Fruit fly (Drosophila melanogaster) whole organism, pupa: ENCODE data around the gene Nepl17.

Experiments used
- CG10348 ChIP-seq: fragments of 200-800 bp; sonication (Bioruptor generic); IDR thresholded peaks from 2 replicates; pipeline ENCODE4 v1.3.6; 2022; ENCODE audit warnings: missing biosample characterization, missing genetic modification characterization
- CG12605 ChIP-seq: fragments of 200-800 bp; sonication (Bioruptor generic); IDR thresholded peaks from 2 replicates; pipeline ENCODE4 v1.3.6; 2022; ENCODE audit warnings: missing biosample characterization, missing genetic modification characterization
- CG13204 ChIP-seq: fragments of 200-800 bp; sonication (Bioruptor generic); optimal IDR thresholded peaks from 2 replicates; lab custom pipeline; 2018; ENCODE audit warnings: missing biosample characterization, mild to moderate bottlenecking, missing genetic modification characterization, moderate library complexity
- CG14655 ChIP-seq: fragments of 200-800 bp; sonication (Bioruptor generic); optimal IDR thresholded peaks from 3 replicates; lab custom pipeline; 2017; ENCODE audit warnings: mild to moderate bottlenecking, missing biosample characterization, missing genetic modification reagents, missing genetic modification characterization
- CG15710 ChIP-seq: fragments of 200-800 bp; sonication (Bioruptor generic); optimal IDR thresholded peaks from 2 replicates; lab custom pipeline; 2018; ENCODE audit warnings: missing biosample characterization, mild to moderate bottlenecking, missing genetic modification characterization, moderate library complexity
- CG17806 ChIP-seq: fragments of 200-800 bp; sonication (Bioruptor generic); optimal IDR thresholded peaks from 2 replicates; lab custom pipeline; 2018; ENCODE audit warnings: missing biosample characterization, mild to moderate bottlenecking, missing genetic modification characterization, moderate library complexity
- CG32121 ChIP-seq: fragments of 200-800 bp; sonication (Bioruptor generic); IDR thresholded peaks from 2 replicates; pipeline ENCODE4 v1.3.6; 2022; ENCODE audit warnings: missing biosample characterization, missing genetic modification characterization
- CG34367 ChIP-seq: fragments of 200-800 bp; sonication (Bioruptor generic); optimal IDR thresholded peaks from 2 replicates; lab custom pipeline; 2018; ENCODE audit warnings: missing biosample characterization, mild to moderate bottlenecking, missing genetic modification characterization
- CG4496 ChIP-seq: fragments of 200-800 bp; sonication (Bioruptor generic); IDR thresholded peaks from 3 replicates; pipeline ENCODE4 v1.3.6; 2022; ENCODE audit warnings: missing biosample characterization, missing genetic modification characterization
- CG8159 ChIP-seq: fragments of 200-800 bp; sonication (Bioruptor generic); optimal IDR thresholded peaks from 3 replicates; lab custom pipeline; 2018; ENCODE audit warnings: missing biosample characterization, mild to moderate bottlenecking, missing genetic modification characterization, moderate library complexity
- CG8301 ChIP-seq: fragments of 200-800 bp; sonication (Bioruptor generic); optimal IDR thresholded peaks from 2 replicates; lab custom pipeline; 2018; ENCODE audit warnings: missing biosample characterization, mild to moderate bottlenecking, missing genetic modification characterization
- CG9948 ChIP-seq: fragments of 200-800 bp; sonication (Bioruptor generic); optimal IDR thresholded peaks from 2 replicates; lab custom pipeline; 2018; ENCODE audit warnings: missing biosample characterization, mild to moderate bottlenecking, missing genetic modification characterization, moderate library complexity
- D1 ChIP-seq: fragments of 200-800 bp; sonication (Bioruptor generic); optimal IDR thresholded peaks from 2 replicates; lab custom pipeline; 2018; ENCODE audit warnings: missing biosample characterization, mild to moderate bottlenecking, missing genetic modification characterization, moderate library complexity
- EcR ChIP-seq: fragments of 200-800 bp; sonication (Bioruptor generic); optimal IDR thresholded peaks from 3 replicates; lab custom pipeline; 2019; ENCODE audit warnings: missing biosample characterization, missing genetic modification characterization, mild to moderate bottlenecking, moderate library complexity, missing genetic modification reagents
- Ets98B ChIP-seq: fragments of 200-800 bp; sonication (Bioruptor generic); IDR thresholded peaks from 2 replicates; pipeline ENCODE4 v1.3.6; 2022; ENCODE audit warnings: missing biosample characterization, missing genetic modification characterization
- Pif1A ChIP-seq: fragments of 200-800 bp; sonication (Bioruptor generic); optimal IDR thresholded peaks from 3 replicates; lab custom pipeline; 2016; ENCODE audit warnings: missing biosample characterization, missing genetic modification characterization
- Pif1B ChIP-seq: fragments of 200-800 bp; sonication (Bioruptor generic); optimal IDR thresholded peaks from 3 replicates; lab custom pipeline; 2016; ENCODE audit warnings: missing biosample characterization, missing genetic modification characterization
- Snoo ChIP-seq: fragments of 200-800 bp; sonication (Bioruptor generic); optimal IDR thresholded peaks from 3 replicates; lab custom pipeline; 2017; ENCODE audit warnings: missing biosample characterization, mild to moderate bottlenecking, missing genetic modification characterization, inconsistent platforms
- fd96Ca ChIP-seq: fragments of 200-800 bp; sonication (Bioruptor generic); IDR thresholded peaks from 3 replicates; pipeline ENCODE4 v1.3.6; 2022; ENCODE audit warnings: missing biosample characterization, missing genetic modification characterization
- gl ChIP-seq: fragments of 200-800 bp; sonication (Bioruptor generic); optimal IDR thresholded peaks from 2 replicates; lab custom pipeline; 2018; ENCODE audit warnings: missing biosample characterization, mild to moderate bottlenecking, missing genetic modification characterization
- rn ChIP-seq: fragments of 200-800 bp; sonication (Bioruptor generic); IDR thresholded peaks from 2 replicates; pipeline ENCODE4 v1.3.6; 2022; ENCODE audit warnings: missing biosample characterization, missing genetic modification characterization

Gene Nepl17

dm6 chr3R:28872605-28873004, at the start of gene Nepl17:
Gene Nepl17, plus strand, starts transcription at chr3R:28872905.
- TF ChIP-seq CG17806 (tag; lab: Kevin White, UChicago) (no peak), CG8159 (tag; lab: Kevin White, UChicago) (no peak), CG8301 (tag; lab: Kevin White, UChicago) (no peak)
- TF ChIP-seq, all 21 proteins: peak for 0

DNA sequence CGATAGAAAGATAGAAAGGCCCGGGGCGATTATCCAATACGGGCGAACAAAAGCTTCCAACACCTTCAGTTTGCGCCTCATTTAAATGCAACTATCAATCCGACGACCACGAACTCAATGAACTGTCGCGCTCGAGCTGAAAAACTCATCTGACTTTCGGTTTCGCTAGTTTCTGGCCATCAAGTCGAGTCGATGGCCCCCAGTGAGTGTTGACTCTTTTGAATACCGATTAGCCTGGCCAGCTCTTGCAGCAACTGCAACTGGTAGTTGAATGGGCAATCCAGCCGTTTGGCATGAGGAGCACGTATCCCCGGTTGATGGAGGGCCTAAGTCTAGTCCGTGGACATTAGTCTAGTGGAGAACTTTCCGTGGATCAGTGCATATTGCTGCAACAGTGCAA, 45.5 kb upstream of the Nepl17 start:
- TF ChIP-seq Pif1B (GFP tag; lab: Kevin White, UChicago) (no peak), D1 (tag; lab: Kevin White, UChicago) (no peak), Pif1A (GFP tag; lab: Kevin White, UChicago) (no peak), CG8301 (tag; lab: Kevin White, UChicago) (no peak), EcR (GFP tag; lab: Kevin White, UChicago) (no peak), CG32121 (GFP tag; lab: Robert Waterston, UW) (no peak), CG14655 (no peak), CG15710 (tag; lab: Kevin White, UChicago) (no peak), gl (no peak), CG8159 (tag; lab: Kevin White, UChicago) (no peak), CG4496 (GFP tag; lab: Robert Waterston, UW) (no peak), Ets98B (no peak), CG34367 (tag; lab: Kevin White, UChicago) (no peak), rn (GFP tag; lab: Robert Waterston, UW) (no peak)

DNA sequence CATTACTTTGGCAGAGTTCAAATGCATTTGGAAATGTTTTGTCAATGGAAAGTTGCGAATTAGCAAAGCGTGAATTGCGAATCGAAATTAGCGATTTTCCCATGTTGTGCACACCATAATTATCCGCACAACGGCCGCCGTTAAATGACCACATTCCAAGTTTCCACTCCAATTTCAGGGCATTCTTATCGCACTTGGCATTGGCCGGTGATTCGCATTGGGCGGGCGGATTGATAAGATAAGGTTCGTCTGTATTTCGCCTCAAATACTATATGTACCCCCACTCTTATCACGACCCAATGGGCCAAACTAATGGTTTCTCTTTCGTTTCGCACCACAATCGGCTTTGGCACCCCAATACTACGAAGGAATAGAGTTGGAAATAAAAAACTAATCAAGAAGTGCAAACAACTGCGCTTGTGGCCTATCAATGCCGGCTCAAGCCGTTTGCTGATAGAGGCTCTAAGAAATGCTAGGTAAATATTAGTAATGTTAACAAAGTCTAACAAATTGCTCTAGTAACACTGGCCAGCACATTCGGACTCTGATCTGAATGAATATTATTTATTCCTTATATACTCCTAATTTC, 43.3 kb upstream of the Nepl17 start:
- no peak for TF ChIP-seq CG8301 (tag; lab: Kevin White, UChicago)
- no peak for TF ChIP-seq CG13204 (GFP tag; lab: Kevin White, UChicago)
- no peak for TF ChIP-seq CG14655
- no peak for TF ChIP-seq CG15710 (tag; lab: Kevin White, UChicago)
- TF ChIP-seq CG17806 (tag; lab: Kevin White, UChicago) = no peak
- no peak for TF ChIP-seq CG8159 (tag; lab: Kevin White, UChicago)
- no peak for TF ChIP-seq D1 (tag; lab: Kevin White, UChicago)
- no peak for TF ChIP-seq CG9948 (tag; lab: Kevin White, UChicago)
- no peak for TF ChIP-seq CG32121 (GFP tag; lab: Robert Waterston, UW)
- TF ChIP-seq EcR (GFP tag; lab: Kevin White, UChicago) = no peak
- no peak for TF ChIP-seq Ets98B
- no peak for TF ChIP-seq CG4496 (GFP tag; lab: Robert Waterston, UW)
- no peak for TF ChIP-seq CG34367 (tag; lab: Kevin White, UChicago)

dm6 chr3R:28830746-28831145, 42.0 kb upstream of the Nepl17 start:
- TF ChIP-seq Snoo (tag; lab: Kevin White, UChicago) = peak; percentile 42
- no peak for TF ChIP-seq gl

DNA sequence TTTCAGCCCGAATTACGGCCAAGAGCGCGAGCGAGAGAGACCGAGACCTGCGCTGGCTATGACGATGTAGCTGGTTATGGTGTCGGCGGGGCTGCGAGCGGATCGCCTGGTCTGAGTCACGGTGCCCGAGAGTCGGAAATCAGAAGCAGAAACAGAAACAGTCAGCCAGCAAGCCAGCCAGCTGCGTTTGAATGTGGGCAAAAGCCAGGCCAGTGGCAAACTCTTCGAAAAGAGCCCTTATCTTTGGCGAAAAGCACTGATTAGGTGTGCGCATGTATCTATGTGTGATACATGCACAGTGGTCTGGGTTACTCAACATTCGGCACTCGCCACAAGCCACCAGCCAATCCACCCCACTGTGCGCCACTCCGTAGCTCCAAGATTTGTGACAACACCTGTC, 41.5 kb upstream of the Nepl17 start:
- TF ChIP-seq fd96Ca (0 out of 3 replicates have a peak, but pooled peaks have one; percentile 27), CG4496 (GFP tag; lab: Robert Waterston, UW) (no peak), Pif1B (GFP tag; lab: Kevin White, UChicago) (no peak), CG13204 (GFP tag; lab: Kevin White, UChicago) (no peak)

DNA sequence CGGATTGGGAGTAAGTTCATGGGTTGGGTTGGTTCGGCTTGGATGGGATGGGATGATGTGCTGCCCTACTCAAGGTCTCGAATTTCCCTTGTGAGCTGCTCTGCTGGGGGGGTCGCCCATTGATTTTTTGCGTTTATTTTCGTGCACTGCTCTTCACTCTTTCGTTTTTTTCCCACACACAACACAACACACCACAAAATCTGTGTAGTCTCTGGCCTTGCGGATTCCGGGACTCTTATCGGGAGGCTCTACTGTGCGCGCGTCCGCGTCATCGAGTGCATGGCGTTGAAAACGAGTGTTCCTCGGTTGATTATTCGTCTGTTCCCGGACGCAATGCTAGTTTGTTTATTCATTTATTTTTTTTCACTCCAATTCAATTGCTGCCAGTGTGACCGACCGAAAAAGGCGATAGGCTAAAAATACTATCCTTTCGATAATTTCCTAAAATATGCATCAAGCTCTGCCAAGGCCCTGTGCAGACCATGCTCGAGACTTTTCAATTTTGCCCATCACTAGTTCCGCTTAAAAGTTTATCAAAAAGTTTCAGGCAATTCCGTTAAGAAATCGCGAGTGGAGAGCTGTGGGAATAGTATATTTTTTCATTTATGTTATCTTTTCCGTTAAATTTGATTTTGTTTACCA, 41.0 kb upstream of the Nepl17 start, which contains the start of gene WASp:
TSS of gene WASp (minus strand) at position 399 of the 642 bp plus-strand sequence.
- TF ChIP-seq Ets98B = peak; percentile 67
- 0 out of 2 replicates have a peak, but pooled peaks have one; percentile 18 for TF ChIP-seq rn (GFP tag; lab: Robert Waterston, UW)
- no peak for TF ChIP-seq Snoo (tag; lab: Kevin White, UChicago)
- peak; percentile 67; the same call in 2 of the 3 replicates for TF ChIP-seq CG4496 (GFP tag; lab: Robert Waterston, UW)
- peak; percentile 16 for TF ChIP-seq Pif1B (GFP tag; lab: Kevin White, UChicago)
- TF ChIP-seq CG8159 (tag; lab: Kevin White, UChicago) = peak; percentile 19
- TF ChIP-seq CG15710 (tag; lab: Kevin White, UChicago) = peak; percentile 53
- no peak for TF ChIP-seq D1 (tag; lab: Kevin White, UChicago)
- TF ChIP-seq CG10348 (GFP tag; lab: Robert Waterston, UW) = no peak
- TF ChIP-seq EcR (GFP tag; lab: Kevin White, UChicago) = no peak
- TF ChIP-seq CG9948 (tag; lab: Kevin White, UChicago) = no peak
- TF ChIP-seq CG32121 (GFP tag; lab: Robert Waterston, UW) = peak; percentile 25; the same call in 1 of the 2 replicates
- TF ChIP-seq CG17806 (tag; lab: Kevin White, UChicago) = peak; percentile 22
- no peak for TF ChIP-seq CG13204 (GFP tag; lab: Kevin White, UChicago)
- TF ChIP-seq Pif1A (GFP tag; lab: Kevin White, UChicago) = no peak
- TF ChIP-seq CG12605 (GFP tag; lab: Robert Waterston, UW) = peak; percentile 50
- TF ChIP-seq CG34367 (tag; lab: Kevin White, UChicago) = peak; percentile 48
- TF ChIP-seq CG8301 (tag; lab: Kevin White, UChicago) = peak; percentile 4
- no peak for TF ChIP-seq CG14655
- TF ChIP-seq fd96Ca = no peak; the same call in 1 of the 3 replicates
- peak; percentile 46 for TF ChIP-seq gl
